Worm (Caenorhabditis elegans) whole organism, L1 larva: ENCODE measurements around the gene T28A8.4.
A peak's percentile ranks its signal among the peaks of the same experiment; 100 is the strongest.

Source experiments
- blmp-1 ChIP-seq: fragments of 150-350 bp; optimal IDR thresholded peaks from 2 replicates; lab custom pipeline; 2014; ENCODE audit warnings: missing biosample characterization, missing genetic modification characterization
- efl-1 ChIP-seq, 4 experiments: fragments of 150-350 bp; optimal IDR thresholded peaks in 3 of 4; peaks in 1 of 4; 1 replicate in 1 of 4; 2 replicates in 3 of 4; lab custom pipeline; 2014; ENCODE audit warnings: missing biosample characterization in 2 of 4, missing genetic modification characterization in 2 of 4, missing genetic modification reagents in 2 of 4
- fos-1 ChIP-seq: fragments of 150-350 bp; optimal IDR thresholded peaks from 2 replicates; lab custom pipeline; 2014; ENCODE audit warnings: missing biosample characterization, missing genetic modification characterization
- lsy-2 ChIP-seq, 2 experiments: fragments of 150-350 bp; optimal IDR thresholded peaks; 2 replicates each; lab custom pipeline; 2014; ENCODE audit warnings: missing biosample characterization in 2 of 2, missing genetic modification characterization in 2 of 2
- nhr-76 ChIP-seq: sonication (generic microtip); optimal IDR thresholded peaks from 2 replicates; lab custom pipeline; 2017; ENCODE audit warnings: missing biosample characterization, missing genetic modification characterization
- pax-3 ChIP-seq: fragments of 200-800 bp; sonication (Bioruptor generic); optimal IDR thresholded peaks from 2 replicates; lab custom pipeline; 2018; ENCODE audit warnings: mild to moderate bottlenecking, missing genetic modification characterization, moderate library complexity, missing compliant biosample characterization
- skn-1 ChIP-seq: fragments of 150-350 bp; optimal IDR thresholded peaks from 2 replicates; lab custom pipeline; 2014; ENCODE audit warnings: missing biosample characterization, missing genetic modification characterization
- unc-86 ChIP-seq: sonication (generic microtip); optimal IDR thresholded peaks from 2 replicates; lab custom pipeline; 2016; ENCODE audit warnings: missing genetic modification characterization, missing compliant biosample characterization

ce11 chrIII:13518437-13518836, 15.0 kb downstream of the T28A8.4 start:
- TF ChIP-seq lsy-2 (tag; optimal IDR thresholded peaks at IDR 0.05; lab: Kevin White, UChicago) (no peak), skn-1 (tag; lab: Kevin White, UChicago) (no peak), nhr-76 (no peak), efl-1 (optimal IDR thresholded peaks at IDR 0.05; lab: Kevin White, UChicago) (no peak), efl-1 (GFP tag; optimal IDR thresholded peaks at IDR 0.05 in 1 of 2; lab: Kevin White, UChicago) (peak in 1 of 2 experiments; percentile 85), unc-86 (tag; lab: Kevin White, UChicago) (no peak), blmp-1 (tag; lab: Kevin White, UChicago) (no peak), pax-3 (tag; lab: Kevin White, UChicago) (no peak), fos-1 (tag; lab: Kevin White, UChicago) (no peak)
